Fruit fly (Drosophila melanogaster) whole organism: Measurements from ENCODE around the gene atms.

Source experiments
- Dll ChIP-seq: fragments of >200 bp; optimal IDR thresholded peaks from 2 replicates; lab custom pipeline; 2017
- pan ChIP-seq: fragments of >200 bp; optimal IDR thresholded peaks from 2 replicates; lab custom pipeline; 2017
- psq ChIP-seq: fragments of >200 bp; optimal IDR thresholded peaks from 2 replicates; lab custom pipeline; 2017

DNA sequence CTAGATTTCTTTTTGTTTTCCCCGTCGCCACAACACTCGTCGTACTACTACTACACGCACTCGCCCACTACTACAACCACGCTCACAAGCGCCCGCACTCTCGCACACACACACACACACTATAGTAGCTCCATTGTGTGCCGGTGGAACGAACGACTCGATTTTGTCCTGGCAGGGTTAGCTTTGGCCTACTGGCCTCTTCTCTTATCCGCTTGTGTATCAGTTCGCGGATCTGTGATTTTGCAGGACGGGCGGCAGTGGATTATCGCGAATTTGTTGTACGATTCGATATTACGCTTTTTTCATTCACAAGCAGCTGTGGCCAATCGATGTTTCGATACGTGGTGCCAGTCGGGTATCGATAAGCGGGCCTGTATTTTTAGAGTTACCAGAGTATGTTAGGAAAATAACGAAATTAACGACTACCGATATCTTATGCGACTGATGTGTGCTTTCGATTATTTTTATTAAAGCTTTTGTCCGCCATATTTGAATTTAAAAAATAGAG lies 71.3 kb downstream of the atms start, which contains the start of gene CG14657:
- TF ChIP-seq Dll (lab: Kevin White, UChicago), result no peak
- no peak for TF ChIP-seq pan (lab: Kevin White, UChicago)
- no peak for TF ChIP-seq psq (lab: Kevin White, UChicago)
